Fruit fly (Drosophila melanogaster) whole organism, pupa: ENCODE measurements around the gene CG14135.

ENCODE experiments used
- CG10348 ChIP-seq: fragments of 200-800 bp; sonication (Bioruptor generic); IDR thresholded peaks from 2 replicates; pipeline ENCODE4 v1.3.6; 2022; ENCODE audit warnings: missing biosample characterization, missing genetic modification characterization
- CG12605 ChIP-seq: fragments of 200-800 bp; sonication (Bioruptor generic); IDR thresholded peaks from 2 replicates; pipeline ENCODE4 v1.3.6; 2022; ENCODE audit warnings: missing biosample characterization, missing genetic modification characterization
- CG13204 ChIP-seq: fragments of 200-800 bp; sonication (Bioruptor generic); optimal IDR thresholded peaks from 2 replicates; lab custom pipeline; 2018; ENCODE audit warnings: missing biosample characterization, mild to moderate bottlenecking, missing genetic modification characterization, moderate library complexity
- CG14655 ChIP-seq: fragments of 200-800 bp; sonication (Bioruptor generic); optimal IDR thresholded peaks from 3 replicates; lab custom pipeline; 2017; ENCODE audit warnings: mild to moderate bottlenecking, missing biosample characterization, missing genetic modification reagents, missing genetic modification characterization
- CG15710 ChIP-seq: fragments of 200-800 bp; sonication (Bioruptor generic); optimal IDR thresholded peaks from 2 replicates; lab custom pipeline; 2018; ENCODE audit warnings: missing biosample characterization, mild to moderate bottlenecking, missing genetic modification characterization, moderate library complexity
- CG17806 ChIP-seq: fragments of 200-800 bp; sonication (Bioruptor generic); optimal IDR thresholded peaks from 2 replicates; lab custom pipeline; 2018; ENCODE audit warnings: missing biosample characterization, mild to moderate bottlenecking, missing genetic modification characterization, moderate library complexity
- CG32121 ChIP-seq: fragments of 200-800 bp; sonication (Bioruptor generic); IDR thresholded peaks from 2 replicates; pipeline ENCODE4 v1.3.6; 2022; ENCODE audit warnings: missing biosample characterization, missing genetic modification characterization
- CG34367 ChIP-seq: fragments of 200-800 bp; sonication (Bioruptor generic); optimal IDR thresholded peaks from 2 replicates; lab custom pipeline; 2018; ENCODE audit warnings: missing biosample characterization, mild to moderate bottlenecking, missing genetic modification characterization
- CG4496 ChIP-seq: fragments of 200-800 bp; sonication (Bioruptor generic); IDR thresholded peaks from 3 replicates; pipeline ENCODE4 v1.3.6; 2022; ENCODE audit warnings: missing biosample characterization, missing genetic modification characterization
- CG8159 ChIP-seq: fragments of 200-800 bp; sonication (Bioruptor generic); optimal IDR thresholded peaks from 3 replicates; lab custom pipeline; 2018; ENCODE audit warnings: missing biosample characterization, mild to moderate bottlenecking, missing genetic modification characterization, moderate library complexity
- CG8301 ChIP-seq: fragments of 200-800 bp; sonication (Bioruptor generic); optimal IDR thresholded peaks from 2 replicates; lab custom pipeline; 2018; ENCODE audit warnings: missing biosample characterization, mild to moderate bottlenecking, missing genetic modification characterization
- CG9948 ChIP-seq: fragments of 200-800 bp; sonication (Bioruptor generic); optimal IDR thresholded peaks from 2 replicates; lab custom pipeline; 2018; ENCODE audit warnings: missing biosample characterization, mild to moderate bottlenecking, missing genetic modification characterization, moderate library complexity
- D1 ChIP-seq: fragments of 200-800 bp; sonication (Bioruptor generic); optimal IDR thresholded peaks from 2 replicates; lab custom pipeline; 2018; ENCODE audit warnings: missing biosample characterization, mild to moderate bottlenecking, missing genetic modification characterization, moderate library complexity
- EcR ChIP-seq: fragments of 200-800 bp; sonication (Bioruptor generic); optimal IDR thresholded peaks from 3 replicates; lab custom pipeline; 2019; ENCODE audit warnings: missing biosample characterization, missing genetic modification characterization, mild to moderate bottlenecking, moderate library complexity, missing genetic modification reagents
- Ets98B ChIP-seq: fragments of 200-800 bp; sonication (Bioruptor generic); IDR thresholded peaks from 2 replicates; pipeline ENCODE4 v1.3.6; 2022; ENCODE audit warnings: missing biosample characterization, missing genetic modification characterization
- Pif1A ChIP-seq: fragments of 200-800 bp; sonication (Bioruptor generic); optimal IDR thresholded peaks from 3 replicates; lab custom pipeline; 2016; ENCODE audit warnings: missing biosample characterization, missing genetic modification characterization
- Pif1B ChIP-seq: fragments of 200-800 bp; sonication (Bioruptor generic); optimal IDR thresholded peaks from 3 replicates; lab custom pipeline; 2016; ENCODE audit warnings: missing biosample characterization, missing genetic modification characterization
- Snoo ChIP-seq: fragments of 200-800 bp; sonication (Bioruptor generic); optimal IDR thresholded peaks from 3 replicates; lab custom pipeline; 2017; ENCODE audit warnings: missing biosample characterization, mild to moderate bottlenecking, missing genetic modification characterization, inconsistent platforms
- fd96Ca ChIP-seq: fragments of 200-800 bp; sonication (Bioruptor generic); IDR thresholded peaks from 3 replicates; pipeline ENCODE4 v1.3.6; 2022; ENCODE audit warnings: missing biosample characterization, missing genetic modification characterization
- gl ChIP-seq: fragments of 200-800 bp; sonication (Bioruptor generic); optimal IDR thresholded peaks from 2 replicates; lab custom pipeline; 2018; ENCODE audit warnings: missing biosample characterization, mild to moderate bottlenecking, missing genetic modification characterization
- rn ChIP-seq: fragments of 200-800 bp; sonication (Bioruptor generic); IDR thresholded peaks from 2 replicates; pipeline ENCODE4 v1.3.6; 2022; ENCODE audit warnings: missing biosample characterization, missing genetic modification characterization

The CG14135 gene

DNA sequence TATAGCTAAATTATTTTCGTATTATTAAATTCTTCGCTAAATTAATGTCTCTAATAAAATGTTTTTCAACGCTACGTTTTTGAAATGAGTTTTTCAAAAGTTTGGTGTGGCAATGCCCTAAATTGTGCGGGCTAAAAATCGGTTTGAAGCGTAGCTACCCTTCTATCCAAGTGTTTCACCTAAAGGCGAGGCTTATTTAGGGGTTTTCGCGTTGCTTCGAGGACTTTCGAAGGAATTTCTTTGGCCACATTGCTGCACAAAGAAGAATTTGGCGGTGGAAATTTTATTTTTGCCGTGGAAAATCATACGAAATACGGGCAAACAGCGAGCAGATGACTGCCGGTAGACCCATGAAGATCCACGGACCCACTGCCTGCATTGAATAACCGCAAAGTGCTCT lies 9.6 kb upstream of the CG14135 start, which contains the start of gene TfIIEalpha:
TfIIEalpha (plus strand) TSS at position 245 of the 400 bp plus-strand sequence.
- no peak for TF ChIP-seq Pif1B
- peak; percentile 21 for TF ChIP-seq D1 (tag; lab: Kevin White, UChicago)
- TF ChIP-seq CG10348 (GFP tag; lab: Robert Waterston, UW), result no peak
- TF ChIP-seq CG15710 (tag; lab: Kevin White, UChicago), result no peak
- no peak for TF ChIP-seq CG4496 (GFP tag; lab: Robert Waterston, UW)

DNA sequence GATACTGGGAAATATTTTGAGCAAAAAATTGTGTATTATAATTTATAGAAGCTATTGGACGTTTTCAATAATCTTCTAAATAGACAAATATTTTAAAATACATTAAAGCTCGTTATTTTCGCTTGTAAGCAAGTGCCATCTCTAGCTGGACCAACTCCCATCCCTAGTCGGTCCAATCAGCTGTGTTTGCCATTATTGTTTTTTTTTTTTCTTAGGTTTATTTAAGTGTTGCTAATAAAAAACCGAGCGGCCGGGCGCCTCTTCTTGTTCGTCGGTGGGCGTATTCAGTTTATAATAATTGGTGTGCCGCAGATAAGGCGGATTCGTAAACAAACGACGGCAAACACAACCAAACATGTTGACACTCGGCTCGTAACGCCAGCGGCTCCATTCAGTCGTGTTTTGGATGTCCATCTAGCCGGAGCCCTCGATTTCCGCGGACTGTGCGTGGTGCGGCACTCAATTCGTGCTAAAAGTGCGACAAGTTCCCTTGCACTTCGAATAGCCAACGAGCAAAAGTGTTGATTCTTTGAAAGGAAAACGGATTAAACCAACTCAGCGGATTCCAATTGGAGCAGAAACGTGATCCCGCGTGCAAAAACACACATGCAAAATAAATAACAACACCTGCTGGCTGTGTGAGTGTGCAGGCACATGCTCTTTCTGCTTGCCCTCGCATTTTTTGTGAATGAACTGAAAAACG lies 7.4 kb upstream of the CG14135 start, which contains the start of gene Sugb:
Sugb (plus strand) TSS at position 162 of the 703 bp plus-strand sequence.
- TF ChIP-seq Ets98B (GFP tag; lab: Robert Waterston, UW) (peak; percentile 82), fd96Ca (GFP tag; lab: Robert Waterston, UW) (no peak; the same call in 1 of the 3 replicates), EcR (GFP tag; lab: Kevin White, UChicago) (peak; percentile 16), CG9948 (tag; lab: Kevin White, UChicago) (no peak), Pif1A (GFP tag; lab: Kevin White, UChicago) (peak; percentile 82), CG17806 (tag; lab: Kevin White, UChicago) (peak; percentile 30), CG10348 (GFP tag; lab: Robert Waterston, UW) (no peak), CG13204 (GFP tag; lab: Kevin White, UChicago) (no peak), D1 (tag; lab: Kevin White, UChicago) (peak; percentile 16), CG4496 (GFP tag; lab: Robert Waterston, UW) (peak; percentile 81), CG34367 (peak; percentile 57), CG14655 (GFP tag; lab: Kevin White, UChicago) (no peak), gl (tag; lab: Kevin White, UChicago) (no peak), Snoo (tag; lab: Kevin White, UChicago) (peak; percentile 51), rn (GFP tag; lab: Robert Waterston, UW) (no peak), CG15710 (tag; lab: Kevin White, UChicago) (peak; percentile 56), CG12605 (GFP tag; lab: Robert Waterston, UW) (peak; percentile 74), CG32121 (GFP tag; lab: Robert Waterston, UW) (peak; percentile 81), Pif1B (peak; percentile 60), CG8301 (no peak), CG8159 (tag; lab: Kevin White, UChicago) (no peak)

- TF ChIP-seq EcR (GFP tag; lab: Kevin White, UChicago) (no peak), CG9948 (tag; lab: Kevin White, UChicago) (no peak), CG10348 (GFP tag; lab: Robert Waterston, UW) (no peak), CG13204 (GFP tag; lab: Kevin White, UChicago) (no peak), Snoo (tag; lab: Kevin White, UChicago) (no peak), D1 (tag; lab: Kevin White, UChicago) (no peak), CG12605 (GFP tag; lab: Robert Waterston, UW) (no peak), CG15710 (tag; lab: Kevin White, UChicago) (no peak), CG14655 (GFP tag; lab: Kevin White, UChicago) (no peak), gl (tag; lab: Kevin White, UChicago) (no peak), CG32121 (GFP tag; lab: Robert Waterston, UW) (no peak)
Measured at dm6 chr3L:11684522-11684851, 6.9 kb upstream of the CG14135 start.

DNA sequence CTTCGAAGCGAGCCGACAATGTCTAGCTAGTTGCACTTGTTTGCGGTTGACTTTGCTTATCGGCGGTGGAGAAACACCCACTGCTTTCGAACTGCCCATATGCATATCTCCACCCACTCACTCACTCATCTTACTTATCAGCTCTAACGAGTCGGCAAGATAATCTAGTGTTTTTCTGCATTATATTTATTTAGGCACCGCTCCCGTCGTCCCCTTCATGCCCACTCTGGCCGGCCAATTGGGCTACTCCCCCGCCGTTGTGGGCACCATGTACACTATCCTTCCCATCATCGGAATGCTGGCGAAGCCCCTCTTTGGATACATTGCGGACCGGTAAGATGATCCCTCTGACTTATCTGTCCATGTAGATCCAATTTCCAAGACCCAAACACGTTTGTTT lies 5.5 kb upstream of the CG14135 start:
- TF ChIP-seq CG32121 (GFP tag; lab: Robert Waterston, UW), result no peak
- TF ChIP-seq CG8159 (tag; lab: Kevin White, UChicago), result no peak
- no peak for TF ChIP-seq D1 (tag; lab: Kevin White, UChicago)
- TF ChIP-seq Ets98B (GFP tag; lab: Robert Waterston, UW), result no peak
- TF ChIP-seq CG9948 (tag; lab: Kevin White, UChicago), result no peak
- TF ChIP-seq EcR (GFP tag; lab: Kevin White, UChicago), result no peak
- TF ChIP-seq Pif1B, result no peak
- TF ChIP-seq CG8301, result no peak
- TF ChIP-seq CG14655 (GFP tag; lab: Kevin White, UChicago), result no peak
- no peak for TF ChIP-seq fd96Ca (GFP tag; lab: Robert Waterston, UW)
- no peak for TF ChIP-seq CG17806 (tag; lab: Kevin White, UChicago)
- TF ChIP-seq CG13204 (GFP tag; lab: Kevin White, UChicago), result no peak

DNA sequence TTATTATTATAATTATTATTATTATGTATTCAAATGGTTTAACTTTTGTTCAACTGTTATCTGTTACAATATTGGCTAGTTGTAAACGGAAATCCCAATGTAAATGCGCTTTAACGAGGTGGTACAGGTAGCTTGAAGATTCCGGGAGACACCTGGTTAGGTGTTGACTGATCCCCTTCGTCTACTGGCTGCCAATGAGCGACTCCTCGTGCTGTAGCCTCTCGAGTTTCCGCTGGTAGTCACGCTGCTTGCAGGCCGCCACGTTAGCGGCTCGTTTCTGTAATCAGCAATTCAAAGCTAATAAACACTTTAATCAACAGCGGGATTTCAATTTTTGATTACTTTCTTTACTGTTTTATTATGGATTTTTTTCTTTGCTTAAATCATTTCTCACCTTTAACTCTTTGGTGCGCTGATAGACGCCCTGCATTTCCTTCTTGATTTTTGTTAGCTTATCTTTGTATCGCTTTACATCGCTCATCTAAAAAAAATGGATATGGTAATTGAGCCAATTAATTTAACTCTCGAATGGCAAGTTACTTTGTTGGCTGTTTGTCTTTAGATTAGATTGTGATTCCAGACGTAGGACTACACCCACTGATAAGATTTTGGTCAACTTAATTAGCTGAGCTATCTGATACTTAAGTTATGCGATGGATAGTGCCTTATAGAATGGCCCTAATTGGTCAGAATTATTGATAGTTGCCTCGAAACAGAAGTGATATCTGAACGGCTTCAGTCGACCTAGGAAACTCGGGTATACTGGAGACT lies 1.4 kb upstream of the CG14135 start:
- TF ChIP-seq EcR (GFP tag; lab: Kevin White, UChicago), result no peak
- no peak for TF ChIP-seq CG32121 (GFP tag; lab: Robert Waterston, UW)
- TF ChIP-seq Ets98B (GFP tag; lab: Robert Waterston, UW), result no peak
- no peak for TF ChIP-seq CG12605 (GFP tag; lab: Robert Waterston, UW)
- no peak for TF ChIP-seq D1 (tag; lab: Kevin White, UChicago)
- TF ChIP-seq CG13204 (GFP tag; lab: Kevin White, UChicago), result no peak
- TF ChIP-seq CG34367, result no peak
- no peak for TF ChIP-seq CG8301
- TF ChIP-seq fd96Ca (GFP tag; lab: Robert Waterston, UW), result no peak
- no peak for TF ChIP-seq CG8159 (tag; lab: Kevin White, UChicago)
- TF ChIP-seq CG17806 (tag; lab: Kevin White, UChicago), result no peak
- no peak for TF ChIP-seq CG9948 (tag; lab: Kevin White, UChicago)
- TF ChIP-seq CG15710 (tag; lab: Kevin White, UChicago), result no peak
- no peak for TF ChIP-seq rn (GFP tag; lab: Robert Waterston, UW)
- no peak for TF ChIP-seq Pif1A (GFP tag; lab: Kevin White, UChicago)
- TF ChIP-seq Pif1B, result no peak
